Fruit fly (Drosophila melanogaster) ovary, adult (tissue): ENCODE results near the gene CG11816.

ENCODE experiments used
- CG17801 ChIP-seq: fragments of 200-800 bp; optimal IDR thresholded peaks from 2 replicates; lab custom pipeline; 2019; ENCODE audit warnings: missing biosample characterization, mild to moderate bottlenecking, missing genetic modification characterization, moderate library complexity; ENCODE audit not compliant: partially characterized antibody

The CG11816 gene

DNA sequence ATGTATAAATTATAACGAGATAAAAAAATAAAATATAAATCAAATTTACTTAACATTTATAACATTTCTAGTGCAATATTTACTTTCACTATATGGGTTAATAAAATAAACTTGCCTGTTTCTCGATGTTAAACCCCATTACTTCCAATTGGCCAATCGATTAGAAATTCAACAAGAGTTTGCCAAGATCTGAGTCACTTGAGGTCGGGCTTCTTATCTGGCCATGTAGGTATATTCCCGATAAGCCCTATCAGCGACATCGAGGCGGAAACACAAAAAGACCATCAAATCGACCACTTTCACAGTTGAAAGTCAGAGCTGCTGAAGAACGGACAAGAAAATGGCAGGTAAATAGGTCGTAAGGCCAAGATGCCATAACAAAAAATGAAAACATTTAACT lies 5.8 kb upstream of the CG11816 start, which contains the start of gene CG32633:
TSS of gene CG32633 (plus strand) at position 301 of the 400 bp plus-strand sequence.
- TF ChIP-seq CG17801 (GFP tag; lab: Kevin White, UChicago), result no peak

DNA sequence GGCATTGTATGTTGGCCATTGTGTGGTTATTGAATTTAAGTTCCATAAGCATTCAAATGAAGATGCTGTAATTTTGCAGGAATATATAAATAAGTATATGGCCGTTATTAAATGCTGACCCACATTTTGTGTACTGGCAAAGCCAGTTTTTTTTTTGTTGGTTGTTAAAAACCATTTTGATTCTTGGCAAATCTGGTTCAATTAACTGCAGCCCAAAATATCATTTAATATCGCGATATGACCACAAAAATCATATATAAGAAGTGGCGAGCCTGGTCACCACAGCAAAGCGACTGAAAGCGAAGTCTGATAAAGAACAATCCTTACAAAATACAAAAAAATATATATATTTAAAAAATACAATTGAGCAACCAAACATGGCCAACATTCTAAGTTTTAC lies 572 bp upstream of the CG11816 start, which contains the start of gene CG32631:
TSS of gene CG32631 (plus strand) at position 301 of the 400 bp plus-strand sequence.
- no peak for TF ChIP-seq CG17801 (GFP tag; lab: Kevin White, UChicago)

DNA sequence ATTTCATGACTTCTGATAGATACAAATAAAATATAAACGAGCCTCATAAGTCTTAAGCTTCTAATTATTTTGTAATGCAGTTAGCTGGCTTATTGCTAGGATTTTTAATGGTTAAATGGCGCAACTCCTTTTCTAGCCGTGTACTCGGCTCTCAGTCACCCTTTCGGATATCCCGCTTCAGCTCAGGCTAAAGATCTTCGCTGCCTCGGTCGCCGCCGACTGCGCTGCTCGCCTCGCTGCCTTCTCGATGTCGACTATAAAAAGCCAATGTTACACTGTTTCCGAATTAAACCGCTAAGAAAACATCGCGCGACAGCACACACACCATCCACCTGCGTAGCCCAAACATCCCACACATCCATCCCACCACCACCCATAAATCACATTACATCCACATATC lies 12.3 kb downstream of the CG11816 start, which contains the start of gene Cpr12A:
TSS of gene Cpr12A (plus strand) at position 301 of the 400 bp plus-strand sequence.
- no peak for TF ChIP-seq CG17801 (GFP tag; lab: Kevin White, UChicago)

DNA sequence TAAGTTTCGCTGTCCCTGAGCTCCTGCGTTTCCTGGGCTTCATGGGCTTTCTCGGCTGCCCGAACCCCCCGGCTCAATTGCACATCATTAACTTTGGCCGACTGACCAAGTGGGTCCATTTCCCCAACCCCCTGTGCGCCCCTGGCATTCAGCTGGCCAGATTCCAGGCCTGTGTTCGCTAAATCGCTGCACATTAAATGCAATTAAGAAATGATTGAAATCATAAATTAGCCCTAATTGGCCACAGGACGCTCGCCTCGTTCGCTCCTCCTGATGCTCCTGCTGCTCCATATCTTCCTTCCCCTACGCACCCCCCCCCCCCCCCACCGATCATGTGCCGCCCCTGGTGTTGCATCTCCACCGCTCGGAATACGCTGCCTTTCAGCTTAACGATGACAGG lies 13.5 kb downstream of the CG11816 start:
- TF ChIP-seq CG17801 (GFP tag; lab: Kevin White, UChicago), result no peak

DNA sequence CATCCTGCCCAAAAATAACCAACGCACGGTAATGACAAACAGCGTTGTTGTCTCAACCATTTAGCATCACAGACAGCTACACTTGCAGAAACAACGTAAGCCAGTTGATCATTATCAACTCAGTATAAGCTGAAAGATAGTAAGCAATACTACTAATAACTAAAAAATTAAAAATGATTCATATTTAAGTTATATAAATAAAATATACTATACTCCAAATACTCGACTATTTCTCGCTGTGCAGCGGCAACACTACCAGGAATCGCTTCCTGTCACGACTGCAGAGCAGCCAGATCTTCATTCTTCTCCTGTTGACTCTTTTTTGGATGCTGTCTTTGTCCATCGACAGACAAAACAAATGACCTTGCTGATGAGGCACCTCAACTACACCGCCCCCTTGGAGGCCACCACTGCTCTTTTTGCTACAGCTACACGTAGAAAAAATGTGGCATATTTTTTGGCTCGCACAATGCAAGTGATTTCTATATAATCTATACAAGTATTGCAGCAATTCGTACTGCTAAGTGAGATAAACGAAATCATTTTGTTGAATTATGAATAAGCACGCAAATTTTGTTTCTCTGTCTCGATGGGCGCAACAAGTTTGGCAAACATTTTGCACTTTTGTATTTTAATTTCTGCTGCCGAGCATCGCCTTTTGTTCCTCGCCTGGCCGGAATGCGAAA lies 14.5 kb downstream of the CG11816 start:
- TF ChIP-seq CG17801 (GFP tag; lab: Kevin White, UChicago), result no peak

DNA sequence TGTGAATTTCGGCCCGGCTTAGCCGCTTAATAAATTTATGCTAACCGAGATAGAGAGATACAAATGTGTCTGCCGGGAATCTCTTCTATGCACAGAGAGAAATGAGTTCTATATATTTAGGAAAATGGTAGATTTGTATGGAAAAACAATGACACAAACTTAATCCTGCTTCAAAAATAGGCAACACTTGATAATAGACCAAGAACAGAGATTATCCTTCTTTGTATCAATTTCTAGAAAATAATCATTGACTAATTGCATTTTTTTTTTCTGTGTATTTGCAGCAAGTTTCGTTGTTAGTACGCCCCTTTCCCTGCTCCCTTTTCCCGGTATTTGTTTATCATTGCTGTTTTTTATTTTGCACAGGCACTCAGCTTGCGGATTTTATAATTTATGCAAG lies 16.2 kb downstream of the CG11816 start:
- TF ChIP-seq CG17801 (GFP tag; lab: Kevin White, UChicago), result no peak

DNA sequence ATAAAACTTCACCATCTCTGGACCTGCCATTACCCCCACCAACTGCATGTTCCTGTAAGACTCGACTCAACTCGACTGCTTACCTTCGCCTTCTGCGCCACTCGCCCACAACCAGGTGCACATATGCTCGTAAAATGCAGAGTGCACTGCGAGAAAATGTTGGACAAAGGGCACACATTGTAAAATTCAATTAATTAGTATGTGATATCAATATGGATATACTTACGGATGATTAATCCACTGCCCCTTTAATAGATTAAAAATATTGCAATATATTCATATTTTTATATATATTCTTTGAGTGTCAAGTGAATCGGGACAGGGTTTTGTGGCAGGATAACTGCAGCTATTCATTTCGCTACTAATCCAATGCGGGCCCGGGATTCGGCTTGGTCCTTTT lies 18.8 kb downstream of the CG11816 start:
- TF ChIP-seq CG17801 (GFP tag; lab: Kevin White, UChicago), result no peak

DNA sequence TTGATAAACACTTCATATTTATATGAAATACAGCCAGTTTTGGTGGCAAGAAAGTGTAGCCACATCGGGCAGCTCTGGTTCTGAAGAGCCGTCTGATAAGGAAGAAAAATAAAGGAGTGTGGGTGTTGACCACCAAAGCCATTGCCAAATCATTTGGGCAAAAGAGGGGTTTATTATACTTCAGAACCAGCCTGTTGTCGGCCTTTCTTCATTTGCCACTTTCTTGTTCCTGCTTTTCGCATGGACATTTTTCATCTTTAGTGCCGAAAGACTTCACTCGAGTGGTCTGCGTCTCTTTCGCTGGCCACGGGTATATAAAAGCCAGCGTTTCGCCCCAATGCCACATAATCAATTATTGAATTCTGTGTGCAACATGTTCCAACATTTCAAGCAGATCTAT lies 21.5 kb downstream of the CG11816 start, which contains the start of gene CG15756:
TSS of gene CG15756 (plus strand) at position 301 of the 400 bp plus-strand sequence.
- TF ChIP-seq CG17801 (GFP tag; lab: Kevin White, UChicago), result no peak

DNA sequence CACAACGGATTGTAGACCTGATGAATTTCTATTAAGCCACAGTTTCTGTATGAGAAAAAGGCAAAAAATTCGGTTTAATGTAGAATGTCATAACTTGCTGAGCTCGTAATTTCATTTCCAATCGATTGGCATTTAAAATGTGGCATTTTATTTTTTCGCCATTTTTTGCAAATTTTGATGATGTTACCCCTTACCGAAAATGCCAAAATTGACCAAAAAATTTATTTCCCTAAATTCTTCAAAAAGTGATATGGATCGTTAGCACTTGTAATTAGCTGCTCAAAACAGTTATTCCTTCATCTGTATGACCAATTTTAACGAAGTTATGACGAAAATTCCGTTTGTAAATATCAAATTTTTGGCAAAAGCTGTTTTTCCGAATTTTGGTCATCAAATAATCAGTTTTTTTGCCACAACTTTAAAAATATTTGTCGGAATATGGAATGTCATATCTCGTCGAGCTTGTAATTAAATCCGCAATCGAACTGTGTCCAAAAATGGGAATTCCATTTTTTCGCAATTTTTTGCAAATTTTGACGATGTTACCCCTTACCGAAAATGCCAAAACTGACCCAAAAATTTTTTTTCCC lies 25.3 kb downstream of the CG11816 start, which contains the start of gene CG44428:
TSS of gene CG44428 (minus strand) at position 51 of the 590 bp plus-strand sequence.
- TF ChIP-seq CG17801 (GFP tag; lab: Kevin White, UChicago), result no peak

DNA sequence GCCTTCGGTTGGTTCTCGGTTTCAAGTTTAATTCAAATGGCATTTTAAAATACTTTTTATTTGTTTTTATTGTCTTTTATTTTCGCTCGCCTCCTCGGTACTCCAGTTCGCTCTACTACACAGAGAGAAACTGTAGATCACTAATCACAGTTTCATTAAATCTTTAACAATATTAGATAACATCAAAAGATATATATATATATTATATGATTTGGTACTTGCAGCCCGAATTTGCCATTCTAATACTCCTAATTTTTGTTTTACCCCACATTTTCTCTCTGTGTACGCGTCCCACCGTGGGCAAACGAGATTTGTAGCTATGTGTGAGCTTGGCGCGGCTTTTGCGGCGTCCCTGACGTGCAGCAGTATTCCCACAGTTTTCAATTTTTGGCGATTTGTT lies 25.9 kb downstream of the CG11816 start:
- no peak for TF ChIP-seq CG17801 (GFP tag; lab: Kevin White, UChicago)

DNA sequence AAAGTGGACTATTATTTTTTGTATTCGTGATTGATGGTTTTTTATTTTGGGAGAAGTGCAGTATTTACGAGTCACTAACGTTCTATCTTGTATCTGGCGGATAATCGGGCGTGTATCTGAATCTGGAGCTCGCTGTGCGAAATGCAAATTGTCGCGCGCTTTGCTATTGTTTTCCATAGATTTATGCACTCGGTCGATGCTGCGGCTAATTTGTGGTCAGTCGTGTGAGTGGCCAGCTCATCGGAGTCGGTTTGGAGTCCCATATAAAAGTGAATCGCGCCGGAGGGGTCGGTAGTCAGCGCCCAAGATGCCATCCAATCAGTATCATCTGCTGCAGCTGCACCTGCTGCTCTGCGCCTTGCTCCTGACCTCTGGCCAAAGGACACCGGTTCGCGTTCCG lies 27.9 kb downstream of the CG11816 start, which contains the start of gene CG15754:
TSS of gene CG15754 (plus strand) at position 301 of the 400 bp plus-strand sequence.
- no peak for TF ChIP-seq CG17801 (GFP tag; lab: Kevin White, UChicago)
